Fruit fly (Drosophila melanogaster) S2 (cell line): ENCODE results near the gene tbrd-1.

ENCODE experiments used
- CG8478 ChIP-seq: fragments of >200 bp; optimal IDR thresholded peaks from 2 replicates; lab custom pipeline; 2018
- CTCF ChIP-seq, 2 experiments: fragments of >200 bp; optimal IDR thresholded peaks; 2 replicates each; lab custom pipeline; 2018

DNA sequence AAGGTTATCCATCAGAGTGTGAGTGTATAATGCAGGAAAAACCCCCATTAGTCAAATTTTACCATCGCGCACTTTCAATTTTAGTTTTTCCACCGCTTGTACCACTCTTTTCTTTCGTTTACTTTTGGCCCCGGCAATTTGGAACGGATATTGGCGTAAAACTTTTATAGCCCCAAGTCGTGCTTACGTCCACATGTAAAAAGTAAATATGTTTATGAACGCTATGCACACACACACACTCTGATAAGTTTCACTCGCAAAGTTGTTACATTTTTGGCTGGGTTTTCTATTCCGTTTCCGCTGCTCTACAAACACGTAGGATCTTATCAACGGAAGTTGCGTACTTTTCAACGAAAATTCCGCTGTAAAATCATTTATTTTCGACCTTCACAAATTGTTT, 16.7 kb downstream of the tbrd-1 start:
- TF ChIP-seq CG8478 (lab: Kevin White, UChicago) (no peak), CTCF (optimal IDR thresholded peaks at IDR 0.05; lab: Kevin White, UChicago) (no peak)
